Fruit fly (Drosophila melanogaster) whole organism, embryonic: ENCODE results near the gene CG10761.
A peak's percentile ranks its signal among the peaks of the same experiment; 100 is the strongest.

Source experiments
- Aef1 ChIP-seq: fragments of 200-800 bp; sonication (Bioruptor generic); IDR thresholded peaks from 3 replicates; pipeline ENCODE4 v1.3.6; 2022; ENCODE audit warnings: missing biosample characterization, missing genetic modification characterization
- Awh ChIP-seq: fragments of 200-800 bp; sonication (Bioruptor generic); IDR thresholded peaks from 2 replicates; pipeline ENCODE4, ENCODE4 v1.3.6; 2022; ENCODE audit warnings: missing biosample characterization, missing genetic modification characterization
- CG12299 ChIP-seq: fragments of 200-800 bp; sonication (Bioruptor generic); optimal IDR thresholded peaks from 2 replicates; lab custom pipeline; 2018; ENCODE audit warnings: missing biosample characterization, mild to moderate bottlenecking, missing genetic modification characterization
- CG1233 ChIP-seq: fragments of 200-800 bp; sonication (Bioruptor generic); optimal IDR thresholded peaks from 4 replicates; lab custom pipeline; 2018; ENCODE audit warnings: missing biosample characterization, mild to moderate bottlenecking, missing genetic modification characterization
- CG12744 ChIP-seq: fragments of 200-800 bp; sonication (Bioruptor generic); optimal IDR thresholded peaks from 2 replicates; lab custom pipeline; 2016; ENCODE audit warnings: missing biosample characterization, missing genetic modification characterization
- CG13894 ChIP-seq: fragments of 200-800 bp; sonication (Bioruptor generic); optimal IDR thresholded peaks from 3 replicates; lab custom pipeline; 2018; ENCODE audit warnings: missing biosample characterization, mild to moderate bottlenecking, missing genetic modification characterization, moderate library complexity
- CG1602 ChIP-seq: fragments of 200-800 bp; sonication (Bioruptor generic); optimal IDR thresholded peaks from 3 replicates; lab custom pipeline; 2016; ENCODE audit warnings: missing biosample characterization, missing genetic modification characterization
- CG17361 ChIP-seq: fragments of 200-800 bp; sonication (Bioruptor generic); IDR thresholded peaks from 3 replicates; pipeline ENCODE4 v1.3.6; 2022; ENCODE audit warnings: missing biosample characterization, missing genetic modification characterization
- CG17802 ChIP-seq: fragments of 200-800 bp; sonication (Bioruptor generic); optimal IDR thresholded peaks from 2 replicates; lab custom pipeline; 2018; ENCODE audit warnings: missing biosample characterization, mild to moderate bottlenecking, missing genetic modification characterization, moderate library complexity
- CG2199 ChIP-seq: fragments of 200-800 bp; sonication (Bioruptor generic); IDR thresholded peaks from 3 replicates; pipeline ENCODE4 v1.3.6; 2022; ENCODE audit warnings: missing biosample characterization, missing genetic modification characterization
- CG3065 ChIP-seq: fragments of 200-800 bp; sonication (Bioruptor generic); optimal IDR thresholded peaks from 2 replicates; lab custom pipeline; 2016; ENCODE audit warnings: missing biosample characterization, missing genetic modification characterization
- CG32532 ChIP-seq: fragments of 200-800 bp; sonication (Bioruptor generic); IDR thresholded peaks from 2 replicates; pipeline ENCODE4 v1.3.6; 2022; ENCODE audit warnings: missing biosample characterization, missing genetic modification characterization
- CG4328 ChIP-seq: fragments of 200-800 bp; sonication (Bioruptor generic); optimal IDR thresholded peaks from 3 replicates; lab custom pipeline; 2017; ENCODE audit warnings: missing biosample characterization, missing genetic modification reagents, missing genetic modification characterization
- CG4360 ChIP-seq: fragments of 200-800 bp; sonication (Bioruptor generic); IDR thresholded peaks from 2 replicates; pipeline ENCODE4 v1.3.6; 2022; ENCODE audit warnings: missing biosample characterization, missing genetic modification characterization
- CG4617 ChIP-seq: fragments of 200-800 bp; sonication (Bioruptor generic); optimal IDR thresholded peaks from 3 replicates; lab custom pipeline; 2016; ENCODE audit warnings: missing biosample characterization, missing genetic modification characterization, borderline replicate concordance
- CG4707 ChIP-seq: fragments of 200-800 bp; sonication (Bioruptor generic); optimal IDR thresholded peaks from 2 replicates; lab custom pipeline; 2018; ENCODE audit warnings: missing biosample characterization, mild to moderate bottlenecking, missing genetic modification characterization, moderate library complexity
- CG5953 ChIP-seq: fragments of 200-800 bp; sonication (Bioruptor generic); IDR thresholded peaks from 2 replicates; pipeline ENCODE4 v1.3.6; 2022; ENCODE audit warnings: missing biosample characterization, missing genetic modification characterization
- Camta ChIP-seq: fragments of 200-800 bp; sonication (Bioruptor generic); optimal IDR thresholded peaks from 2 replicates; lab custom pipeline; 2016; ENCODE audit warnings: missing biosample characterization, missing genetic modification characterization
- CkIIα-i1 ChIP-seq: fragments of 200-800 bp; sonication (Bioruptor generic); IDR thresholded peaks from 2 replicates; pipeline ENCODE4 v1.3.6; 2022; ENCODE audit warnings: missing biosample characterization, missing genetic modification characterization
- Dip3 ChIP-seq: fragments of 200-800 bp; sonication (Bioruptor generic); optimal IDR thresholded peaks from 3 replicates; lab custom pipeline; 2016; ENCODE audit warnings: missing biosample characterization, missing genetic modification characterization
- Eip74EF ChIP-seq, 2 experiments: fragments of 200-800 bp in 1 of 2; fragments of >200 bp in 1 of 2; sonication (Bioruptor generic) in 1 of 2; optimal IDR thresholded peaks; 2 replicates each; lab custom pipeline; 2017 to 2019; ENCODE audit warnings: missing biosample characterization in 2 of 2, missing genetic modification characterization in 2 of 2, mild to moderate bottlenecking in 1 of 2, moderate library complexity in 1 of 2
- GATAe ChIP-seq: fragments of 200-800 bp; sonication (Bioruptor generic); conservative IDR thresholded peaks from 2 replicates; pipeline ENCODE4 v1.3.6; 2022; ENCODE audit warnings: missing biosample characterization, missing genetic modification characterization
- HHEX ChIP-seq: fragments of 200-800 bp; sonication (Bioruptor generic); optimal IDR thresholded peaks from 3 replicates; lab custom pipeline; 2017; ENCODE audit warnings: missing biosample characterization, mild to moderate bottlenecking, missing genetic modification characterization, missing genetic modification reagents
- Hmr ChIP-seq: fragments of 200-800 bp; sonication (Bioruptor generic); optimal IDR thresholded peaks from 3 replicates; lab custom pipeline; 2017; ENCODE audit warnings: mild to moderate bottlenecking, missing biosample characterization, missing genetic modification reagents, missing genetic modification characterization
- Med ChIP-seq: fragments of 200-800 bp; sonication (Bioruptor generic); peaks from one replicate; lab custom pipeline; 2016; ENCODE audit warnings: missing biosample characterization, missing genetic modification characterization, mild to moderate bottlenecking, inconsistent platforms, moderate library complexity
- Mrtf ChIP-seq: fragments of 200-800 bp; sonication (Bioruptor generic); IDR thresholded peaks from 3 replicates; pipeline ENCODE4 v1.3.6; 2022; ENCODE audit warnings: missing biosample characterization, missing genetic modification characterization
- Oaz ChIP-seq: fragments of 200-800 bp; sonication (Bioruptor generic); IDR thresholded peaks from 2 replicates; pipeline ENCODE4 v1.3.6; 2022; ENCODE audit warnings: missing biosample characterization, missing genetic modification characterization
- Optix ChIP-seq: fragments of 200-800 bp; sonication (Bioruptor generic); IDR thresholded peaks from 3 replicates; pipeline ENCODE4 v1.3.6; 2022; ENCODE audit warnings: missing biosample characterization, missing genetic modification characterization
- Ptx1 ChIP-seq: fragments of 200-800 bp; sonication (Bioruptor generic); IDR thresholded peaks from 2 replicates; pipeline ENCODE4 v1.3.6; 2022; ENCODE audit warnings: missing biosample characterization, missing genetic modification characterization
- Sin3A ChIP-seq: fragments of >200 bp; optimal IDR thresholded peaks from 2 replicates; lab custom pipeline; 2018
- YL-1 ChIP-seq: fragments of 200-800 bp; sonication (Bioruptor generic); optimal IDR thresholded peaks from 3 replicates; lab custom pipeline; 2017; ENCODE audit warnings: missing biosample characterization, mild to moderate bottlenecking, missing genetic modification characterization
- ab ChIP-seq: fragments of 200-800 bp; sonication (Bioruptor generic); optimal IDR thresholded peaks from 2 replicates; lab custom pipeline; 2016; ENCODE audit warnings: missing biosample characterization, missing genetic modification characterization
- al ChIP-seq: fragments of 200-800 bp; sonication (Bioruptor generic); IDR thresholded peaks from 2 replicates; pipeline ENCODE4 v1.3.6; 2022; ENCODE audit warnings: missing biosample characterization, missing genetic modification characterization
- amos ChIP-seq: fragments of 200-800 bp; sonication (Bioruptor generic); IDR thresholded peaks from 2 replicates; pipeline ENCODE4 v1.3.6; 2022; ENCODE audit warnings: missing biosample characterization, missing genetic modification characterization; ENCODE audit not compliant: partially characterized antibody
- ara ChIP-seq: fragments of 200-800 bp; sonication (Bioruptor generic); IDR thresholded peaks from 2 replicates; pipeline ENCODE4 v1.3.6; 2022; ENCODE audit warnings: missing biosample characterization, missing genetic modification characterization
- cato ChIP-seq: fragments of 200-800 bp; sonication (Bioruptor generic); optimal IDR thresholded peaks from 2 replicates; lab custom pipeline; 2016; ENCODE audit warnings: missing biosample characterization, missing genetic modification characterization, borderline replicate concordance
- ci ChIP-seq: fragments of 200-800 bp; sonication (Bioruptor generic); IDR thresholded peaks from 3 replicates; pipeline ENCODE4 v1.3.6; 2022; ENCODE audit warnings: missing biosample characterization, missing genetic modification characterization
- crol ChIP-seq: fragments of 200-800 bp; sonication (Bioruptor generic); IDR thresholded peaks from 2 replicates; pipeline ENCODE4 v1.3.6; 2022; ENCODE audit warnings: missing biosample characterization, missing genetic modification characterization
- da ChIP-seq: fragments of 200-800 bp; sonication (Bioruptor generic); optimal IDR thresholded peaks from 2 replicates; lab custom pipeline; 2016; ENCODE audit warnings: missing biosample characterization, missing genetic modification characterization
- dpn ChIP-seq, 2 experiments: fragments of 200-800 bp; sonication (Bioruptor generic); optimal IDR thresholded peaks; 3 replicates each; lab custom pipeline; 2016; ENCODE audit warnings: missing biosample characterization in 2 of 2, missing genetic modification characterization in 2 of 2
- eyg ChIP-seq: fragments of 200-800 bp; sonication (Bioruptor generic); optimal IDR thresholded peaks from 3 replicates; lab custom pipeline; 2016; ENCODE audit warnings: missing biosample characterization, missing genetic modification characterization
- kay ChIP-seq: fragments of 200-800 bp; sonication (Bioruptor generic); optimal IDR thresholded peaks from 2 replicates; lab custom pipeline; 2016; ENCODE audit warnings: missing biosample characterization, missing genetic modification characterization
- lab ChIP-seq: fragments of 200-800 bp; sonication (Bioruptor generic); optimal IDR thresholded peaks from 3 replicates; lab custom pipeline; 2017; ENCODE audit warnings: missing biosample characterization, missing genetic modification characterization, mild to moderate bottlenecking, moderate library complexity, missing genetic modification reagents
- luna ChIP-seq: fragments of 200-800 bp; sonication (Bioruptor generic); optimal IDR thresholded peaks from 2 replicates; lab custom pipeline; 2016; ENCODE audit warnings: missing biosample characterization, missing genetic modification characterization
- pnt ChIP-seq: fragments of 200-800 bp; sonication (Bioruptor generic); optimal IDR thresholded peaks from 3 replicates; lab custom pipeline; 2016; ENCODE audit warnings: missing biosample characterization, missing genetic modification characterization
- salm ChIP-seq: fragments of 200-800 bp; sonication (Bioruptor generic); optimal IDR thresholded peaks from 2 replicates; lab custom pipeline; 2018; ENCODE audit warnings: missing biosample characterization, mild to moderate bottlenecking, missing genetic modification characterization
- sim ChIP-seq: fragments of 200-800 bp; sonication (Bioruptor generic); IDR thresholded peaks from 2 replicates; pipeline ENCODE4 v1.3.6; 2022; ENCODE audit warnings: missing biosample characterization, missing genetic modification characterization
- sr ChIP-seq: fragments of 200-800 bp; sonication (Bioruptor generic); IDR thresholded peaks from 3 replicates; pipeline ENCODE4 v1.3.6; 2022; ENCODE audit warnings: missing biosample characterization, missing genetic modification characterization
- toy ChIP-seq: fragments of 200-800 bp; sonication (Bioruptor generic); IDR thresholded peaks from 2 replicates; pipeline ENCODE4 v1.3.6; 2022; ENCODE audit warnings: missing biosample characterization, missing genetic modification characterization
- unc-4 ChIP-seq: fragments of 200-800 bp; sonication (Bioruptor generic); IDR thresholded peaks from 2 replicates; pipeline ENCODE4 v1.3.6; 2022; ENCODE audit warnings: missing biosample characterization, missing genetic modification characterization; ENCODE audit not compliant: partially characterized antibody

CG10761 gene

dm6 chrX:8178165-8178955, 15.8 kb upstream of the CG10761 start, which contains the start of gene sdt (continued):
- TF ChIP-seq Eip74EF (GFP tag; optimal IDR thresholded peaks at IDR 0.05; lab: Kevin White, UChicago) (peak in 1 of 2 experiments; percentile 40), Aef1 (GFP tag; lab: Robert Waterston, UW) (no peak), crol (GFP tag; lab: Robert Waterston, UW) (no peak), CG3065 (no peak), Oaz (GFP tag; lab: Robert Waterston, UW) (no peak), CG5953 (GFP tag; lab: Robert Waterston, UW) (no peak), kay (GFP tag; lab: Kevin White, UChicago) (no peak), CG4617 (no peak), CG4707 (GFP tag; lab: Kevin White, UChicago) (peak; percentile 30), dpn (GFP tag; optimal IDR thresholded peaks at IDR 0.05; lab: Kevin White, UChicago) (peak in 1 of 2 experiments; percentile 4), da (no peak), toy (GFP tag; lab: Robert Waterston, UW) (no peak), unc-4 (GFP tag; lab: Robert Waterston, UW) (no peak), CG1602 (GFP tag; lab: Kevin White, UChicago) (no peak), CG4360 (GFP tag; lab: Robert Waterston, UW) (no peak), HHEX (GFP tag; lab: Kevin White, UChicago) (no peak), cato (GFP tag; lab: Kevin White, UChicago) (no peak), Mrtf (no peak), eyg (no peak)
- TF ChIP-seq, all 482 proteins: peak for 49

- no peak for TF ChIP-seq Camta
- no peak for TF ChIP-seq CG12299 (tag; lab: Kevin White, UChicago)
- no peak for TF ChIP-seq CG2199 (GFP tag; lab: Robert Waterston, UW)
- no peak for TF ChIP-seq CG12744 (GFP tag; lab: Kevin White, UChicago)
- no peak for TF ChIP-seq lab (GFP tag; lab: Kevin White, UChicago)
- no peak for TF ChIP-seq pnt (GFP tag; lab: Kevin White, UChicago)
- no peak for TF ChIP-seq luna (GFP tag; lab: Kevin White, UChicago)
- TF ChIP-seq ara (GFP tag; lab: Robert Waterston, UW): no peak
- TF ChIP-seq CkIIα-i1 (GFP tag; lab: Robert Waterston, UW): no peak
- TF ChIP-seq CG17802: no peak
- TF ChIP-seq Optix (GFP tag; lab: Robert Waterston, UW): 0 out of 3 replicates have a peak, but pooled peaks have one; percentile 20
- 0 out of 3 replicates have a peak, but pooled peaks have one; percentile 51 for TF ChIP-seq sr (GFP tag; lab: Robert Waterston, UW)
- peak; percentile 20; the same call in 1 of the 2 replicates for TF ChIP-seq CG32532 (GFP tag; lab: Robert Waterston, UW)
- TF ChIP-seq Ptx1 (GFP tag; lab: Robert Waterston, UW): no peak
- TF ChIP-seq Mrtf: no peak
- TF ChIP-seq salm (tag; lab: Kevin White, UChicago): no peak
- TF ChIP-seq Oaz (GFP tag; lab: Robert Waterston, UW): no peak
- TF ChIP-seq Dip3 (GFP tag; lab: Kevin White, UChicago): no peak
- peak; percentile 81 for TF ChIP-seq Med (GFP tag; lab: Kevin White, UChicago)
- peak; percentile 10; the same call in 1 of the 2 replicates for TF ChIP-seq amos
- no peak for TF ChIP-seq YL-1 (GFP tag; lab: Kevin White, UChicago)
- TF ChIP-seq GATAe (GFP tag; lab: Robert Waterston, UW): no peak
- TF ChIP-seq crol (GFP tag; lab: Robert Waterston, UW): peak; percentile 45; the same call in 1 of the 2 replicates
- TF ChIP-seq CG13894 (tag; lab: Kevin White, UChicago): peak; percentile 19
- peak; percentile 52; the same call in 2 of the 3 replicates for TF ChIP-seq ci (GFP tag; lab: Robert Waterston, UW)
- TF ChIP-seq Hmr: no peak
- TF ChIP-seq sim: no peak
- TF ChIP-seq CG17361 (GFP tag; lab: Robert Waterston, UW): no peak
- TF ChIP-seq al: no peak
- TF ChIP-seq Sin3A: no peak
- TF ChIP-seq ab (GFP tag; lab: Kevin White, UChicago): no peak
- TF ChIP-seq CG1233 (GFP tag; lab: Kevin White, UChicago): no peak
- no peak for TF ChIP-seq Awh (GFP tag; lab: Robert Waterston, UW)
- TF ChIP-seq CG4328 (GFP tag; lab: Kevin White, UChicago): no peak
Observed at dm6 chrX:8177742-8178141, 15.2 kb upstream of the CG10761 start.
